Worm (Caenorhabditis elegans) whole organism, young adult: ENCODE results near the gene oac-20.
A peak's percentile ranks its signal among the peaks of the same experiment; 100 is the strongest.

Experiments
- B0336.3 ChIP-seq: fragments of 200-800 bp; sonication (Bioruptor generic); IDR thresholded peaks from 2 replicates; pipeline ENCODE4 v1.3.6; 2022; ENCODE audit warnings: missing genetic modification characterization, missing compliant biosample characterization
- C06A6.2 ChIP-seq: fragments of 200-800 bp; sonication (Bioruptor generic); conservative IDR thresholded peaks from 2 replicates; pipeline ENCODE4 v1.3.6; 2022; ENCODE audit warnings: missing genetic modification characterization, missing compliant biosample characterization
- D2030.7 ChIP-seq: fragments of 200-800 bp; sonication (Bioruptor generic); IDR thresholded peaks from 2 replicates; pipeline ENCODE4 v1.3.6; 2022; ENCODE audit warnings: missing genetic modification reagents, missing genetic modification characterization, missing compliant biosample characterization
- F10E7.11 ChIP-seq: sonication (generic microtip); optimal IDR thresholded peaks from 2 replicates; lab custom pipeline; 2017; ENCODE audit warnings: mild to moderate bottlenecking, missing genetic modification characterization, moderate library complexity, missing compliant biosample characterization
- F33H1.4 ChIP-seq: fragments of 200-800 bp; sonication (Bioruptor generic); IDR thresholded peaks from 2 replicates; pipeline ENCODE4 v1.3.6; 2022; ENCODE audit warnings: missing genetic modification reagents, missing genetic modification characterization, missing compliant biosample characterization
- F39B2.1 ChIP-seq: fragments of 200-800 bp; sonication (Bioruptor generic); IDR thresholded peaks from 2 replicates; pipeline ENCODE4 v1.3.6; 2022; ENCODE audit warnings: missing genetic modification reagents, missing genetic modification characterization, missing compliant biosample characterization
- F49E8.2 ChIP-seq: sonication (generic microtip); optimal IDR thresholded peaks from 3 replicates; lab custom pipeline; 2017; ENCODE audit warnings: missing genetic modification characterization, mild to moderate bottlenecking, missing compliant biosample characterization, antibody characterized with exemption, moderate library complexity; ENCODE audit not compliant: insufficient read depth
- F52B5.7 ChIP-seq: sonication (generic microtip); optimal IDR thresholded peaks from 2 replicates; lab custom pipeline; 2016; ENCODE audit warnings: mild to moderate bottlenecking, missing genetic modification characterization, missing compliant biosample characterization
- F55B11.4 ChIP-seq: sonication (generic microtip); optimal IDR thresholded peaks from 2 replicates; lab custom pipeline; 2016; ENCODE audit warnings: missing compliant biosample characterization, missing genetic modification characterization, borderline replicate concordance; ENCODE audit not compliant: insufficient read depth
- F57C9.4 ChIP-seq: sonication (generic microtip); optimal IDR thresholded peaks from 2 replicates; lab custom pipeline; 2017; ENCODE audit warnings: mild to moderate bottlenecking, missing genetic modification characterization, missing compliant biosample characterization
- Y56A3A.18 ChIP-seq: fragments of 200-800 bp; sonication (Bioruptor generic); IDR thresholded peaks from 2 replicates; pipeline ENCODE4 v1.3.6; 2022; ENCODE audit warnings: missing genetic modification reagents, missing genetic modification characterization, missing compliant biosample characterization
- Y67H2A.10 ChIP-seq: fragments of 200-800 bp; sonication (Bioruptor generic); conservative IDR thresholded peaks from 2 replicates; pipeline ENCODE4 v1.3.6; 2022; ENCODE audit warnings: missing genetic modification reagents, missing genetic modification characterization, missing compliant biosample characterization
- ZK185.1 ChIP-seq: sonication (generic microtip); optimal IDR thresholded peaks from 2 replicates; lab custom pipeline; 2016; ENCODE audit warnings: mild to moderate bottlenecking, missing genetic modification characterization, missing compliant biosample characterization; ENCODE audit not compliant: poor library complexity, severe bottlenecking
- aptf-3 ChIP-seq: fragments of 200-800 bp; sonication (Bioruptor generic); IDR thresholded peaks from 2 replicates; pipeline ENCODE4 v1.3.6; 2022; ENCODE audit warnings: missing genetic modification characterization, missing compliant biosample characterization
- attf-3 ChIP-seq: fragments of 200-800 bp; sonication (Bioruptor generic); conservative IDR thresholded peaks from 2 replicates; pipeline ENCODE4 v1.3.6; 2022; ENCODE audit warnings: missing genetic modification reagents, missing genetic modification characterization, missing compliant biosample characterization
- ceh-27 ChIP-seq: fragments of 200-800 bp; sonication (Bioruptor generic); optimal IDR thresholded peaks from 2 replicates; lab custom pipeline; 2018; ENCODE audit warnings: mild to moderate bottlenecking, missing genetic modification characterization, moderate library complexity, missing compliant biosample characterization
- ceh-58 ChIP-seq: fragments of 200-800 bp; sonication (Bioruptor generic); IDR thresholded peaks from 2 replicates; pipeline ENCODE4 v1.3.6; 2022; ENCODE audit warnings: missing genetic modification characterization, missing compliant biosample characterization
- ceh-79 ChIP-seq: sonication (generic microtip); optimal IDR thresholded peaks from 2 replicates; lab custom pipeline; 2017; ENCODE audit warnings: mild to moderate bottlenecking, missing genetic modification characterization, missing compliant biosample characterization
- dox-1 ChIP-seq: fragments of 200-800 bp; sonication (Bioruptor generic); IDR thresholded peaks from 2 replicates; pipeline ENCODE4 v1.3.6; 2022; ENCODE audit warnings: missing genetic modification reagents, missing genetic modification characterization, missing compliant biosample characterization
- dpl-1 ChIP-seq: fragments of 150-350 bp; optimal IDR thresholded peaks from 2 replicates; lab custom pipeline; 2014; ENCODE audit warnings: missing biosample characterization, missing genetic modification reagents, missing genetic modification characterization
- efl-1 ChIP-seq: fragments of 150-350 bp; optimal IDR thresholded peaks from 2 replicates; lab custom pipeline; 2014; ENCODE audit warnings: missing biosample characterization, missing genetic modification reagents, missing genetic modification characterization
- egl-44 ChIP-seq: fragments of 200-800 bp; sonication (Bioruptor generic); IDR thresholded peaks from 2 replicates; pipeline ENCODE4 v1.3.6; 2022; ENCODE audit warnings: missing genetic modification reagents, missing genetic modification characterization, missing compliant biosample characterization
- egrh-3 ChIP-seq: fragments of 200-800 bp; sonication (Bioruptor generic); IDR thresholded peaks from 2 replicates; pipeline ENCODE4 v1.3.6; 2022; ENCODE audit warnings: missing genetic modification reagents, missing genetic modification characterization, missing compliant biosample characterization
- ekl-4 ChIP-seq: fragments of 200-800 bp; sonication (Bioruptor generic); IDR thresholded peaks from 2 replicates; pipeline ENCODE4 v1.3.6; 2022; ENCODE audit warnings: missing genetic modification reagents, missing genetic modification characterization, missing compliant biosample characterization
- fkh-3 ChIP-seq: sonication (generic microtip); optimal IDR thresholded peaks from 2 replicates; lab custom pipeline; 2016; ENCODE audit warnings: mild to moderate bottlenecking, missing genetic modification characterization, missing compliant biosample characterization
- him-1 ChIP-seq: sonication (generic microtip); optimal IDR thresholded peaks from 2 replicates; lab custom pipeline; 2016; ENCODE audit warnings: missing genotype, missing genetic modification reagents, missing genetic modification characterization, missing compliant biosample characterization
- hmg-1.2 ChIP-seq: fragments of 200-800 bp; sonication (Bioruptor generic); IDR thresholded peaks from 2 replicates; pipeline ENCODE4 v1.3.6; 2022; ENCODE audit warnings: missing genetic modification reagents, missing genetic modification characterization, missing compliant biosample characterization
- lin-54 ChIP-seq: fragments of 200-800 bp; sonication (Bioruptor generic); optimal IDR thresholded peaks from 2 replicates; lab custom pipeline; 2018; ENCODE audit warnings: mild to moderate bottlenecking, missing genetic modification characterization, missing compliant biosample characterization
- lsl-1 ChIP-seq: fragments of 200-800 bp; sonication (Bioruptor generic); optimal IDR thresholded peaks from 2 replicates; lab custom pipeline; 2018; ENCODE audit warnings: mild to moderate bottlenecking, missing genetic modification characterization, moderate library complexity, missing compliant biosample characterization
- madf-10 ChIP-seq: sonication (generic microtip); optimal IDR thresholded peaks from 2 replicates; lab custom pipeline; 2016; ENCODE audit warnings: mild to moderate bottlenecking, missing genetic modification characterization, missing compliant biosample characterization
- madf-3 ChIP-seq: fragments of 200-800 bp; sonication (Bioruptor generic); IDR thresholded peaks from 2 replicates; pipeline ENCODE4 v1.3.6; 2022; ENCODE audit warnings: missing genetic modification reagents, missing genetic modification characterization, missing compliant biosample characterization
- madf-8 ChIP-seq: fragments of 200-800 bp; sonication (Bioruptor generic); conservative IDR thresholded peaks from 2 replicates; pipeline ENCODE4 v1.3.6; 2022; ENCODE audit warnings: missing genetic modification reagents, missing genetic modification characterization, missing compliant biosample characterization
- nhr-120 ChIP-seq: fragments of 200-800 bp; sonication (Bioruptor generic); IDR thresholded peaks from 2 replicates; pipeline ENCODE4 v1.3.6; 2022; ENCODE audit warnings: missing genetic modification characterization, missing compliant biosample characterization
- rec-8 ChIP-seq, 2 experiments: sonication (generic microtip); optimal IDR thresholded peaks; 2 replicates each; lab custom pipeline; 2016; ENCODE audit warnings: mild to moderate bottlenecking in 2 of 2, missing genetic modification characterization in 2 of 2, missing genetic modification reagents in 2 of 2, missing genotype in 2 of 2, missing biosample characterization in 1 of 2, missing compliant biosample characterization in 1 of 2, moderate library complexity in 1 of 2
- sea-2 ChIP-seq: fragments of 200-800 bp; sonication (Bioruptor generic); IDR thresholded peaks from 2 replicates; pipeline ENCODE4 v1.3.6; 2022; ENCODE audit warnings: missing genetic modification characterization, missing compliant biosample characterization
- snpc-1.1 ChIP-seq: sonication (generic microtip); optimal IDR thresholded peaks from 2 replicates; lab custom pipeline; 2017; ENCODE audit warnings: missing genetic modification characterization, mild to moderate bottlenecking, missing compliant biosample characterization, antibody characterized with exemption, moderate library complexity, missing genotype, missing genetic modification reagents; ENCODE audit not compliant: insufficient read depth
- snpc-4 ChIP-seq, 5 experiments: fragments of 150-350 bp in 1 of 5; sonication (generic microtip) in 4 of 5; optimal IDR thresholded peaks; 2 replicates each; lab custom pipeline; 2014 to 2018; ENCODE audit warnings: missing genetic modification characterization in 5 of 5, missing biosample characterization in 3 of 5, antibody characterized with exemption in 2 of 5, mild to moderate bottlenecking in 2 of 5, missing compliant biosample characterization in 2 of 5, missing genotype in 2 of 5, moderate library complexity in 2 of 5, missing genetic modification reagents in 1 of 5
- tbx-9 ChIP-seq: sonication (generic microtip); optimal IDR thresholded peaks from 2 replicates; lab custom pipeline; 2016; ENCODE audit warnings: borderline replicate concordance, missing genetic modification characterization, inconsistent platforms, missing compliant biosample characterization
- unc-130 ChIP-seq: sonication (generic microtip); optimal IDR thresholded peaks from 2 replicates; lab custom pipeline; 2016; ENCODE audit warnings: missing genetic modification reagents, missing genetic modification characterization, missing compliant biosample characterization
- unc-62 ChIP-seq: fragments of 150-350 bp; optimal IDR thresholded peaks from 2 replicates; lab custom pipeline; 2014; ENCODE audit warnings: missing biosample characterization, missing genetic modification reagents, missing genetic modification characterization
- xnd-1 ChIP-seq: sonication (generic microtip); optimal IDR thresholded peaks from 2 replicates; lab custom pipeline; 2016; ENCODE audit warnings: missing genotype, missing genetic modification reagents, missing genetic modification characterization, missing compliant biosample characterization
- zfh-2 ChIP-seq: fragments of 200-800 bp; sonication (Bioruptor generic); conservative IDR thresholded peaks from 2 replicates; pipeline ENCODE4 v1.3.6; 2022; ENCODE audit warnings: missing genetic modification reagents, missing genetic modification characterization, missing compliant biosample characterization
- ztf-22 ChIP-seq: fragments of 200-800 bp; sonication (Bioruptor generic); optimal IDR thresholded peaks from 2 replicates; lab custom pipeline; 2018; ENCODE audit warnings: mild to moderate bottlenecking, missing genetic modification characterization, moderate library complexity, missing compliant biosample characterization
- ztf-26 ChIP-seq: sonication (generic microtip); optimal IDR thresholded peaks from 2 replicates; lab custom pipeline; 2017; ENCODE audit warnings: missing genetic modification characterization, missing compliant biosample characterization

oac-20 gene

ce11 chrV:16022600-16022999 is 44.1 kb downstream of the oac-20 start:
- TF ChIP-seq nhr-120 (no peak), efl-1 (GFP tag; lab: Kevin White, UChicago) (peak; percentile 59), F57C9.4 (no peak), snpc-1.1 (no peak), ztf-26 (tag; lab: Kevin White, UChicago) (no peak), dpl-1 (peak; percentile 59), ZK185.1 (tag; lab: Kevin White, UChicago) (peak; percentile 47), rec-8 (tag; optimal IDR thresholded peaks at IDR 0.05; lab: Kevin White, UChicago) (no peak), F55B11.4 (no peak), lin-54 (GFP tag; lab: Kevin White, UChicago) (peak; percentile 90), dox-1 (GFP tag; lab: Robert Waterston, UW) (0 out of 2 replicates have a peak, but pooled peaks have one; percentile 26), unc-130 (GFP tag; lab: Kevin White, UChicago) (no peak), lsl-1 (GFP tag; lab: Kevin White, UChicago) (peak; percentile 16), egl-44 (GFP tag; lab: Robert Waterston, UW) (0 out of 2 replicates have a peak, but pooled peaks have one; percentile 25), C06A6.2 (no peak), attf-3 (GFP tag; lab: Robert Waterston, UW) (no peak), madf-3 (GFP tag; lab: Robert Waterston, UW) (no peak), ceh-27 (GFP tag; lab: Kevin White, UChicago) (peak; percentile 62), egrh-3 (no peak)

ce11 chrV:16023051-16023450 is 44.5 kb downstream of the oac-20 start, which contains the start of gene cwc-15:
Gene cwc-15, plus strand, starts transcription at chrV:16023351.
- TF ChIP-seq unc-62 (GFP tag; lab: Kevin White, UChicago) = no peak
- no peak for TF ChIP-seq F10E7.11 (tag; lab: Kevin White, UChicago)
- TF ChIP-seq hmg-1.2 (GFP tag; lab: Robert Waterston, UW) = no peak
- no peak for TF ChIP-seq sea-2 (GFP tag; lab: Robert Waterston, UW)
- TF ChIP-seq ztf-22 (GFP tag; lab: Kevin White, UChicago) = no peak
- TF ChIP-seq aptf-3 (GFP tag; lab: Robert Waterston, UW) = no peak
- no peak for TF ChIP-seq Y67H2A.10
- TF ChIP-seq C06A6.2 = no peak
- no peak for TF ChIP-seq him-1 (tag; lab: Kevin White, UChicago)
- no peak for TF ChIP-seq F52B5.7 (tag; lab: Kevin White, UChicago)
- TF ChIP-seq Y56A3A.18 (GFP tag; lab: Robert Waterston, UW) = no peak
- no peak for TF ChIP-seq dpl-1
- no peak for TF ChIP-seq snpc-1.1
- TF ChIP-seq B0336.3 (GFP tag; lab: Robert Waterston, UW) = no peak
- no peak for TF ChIP-seq fkh-3 (tag; lab: Kevin White, UChicago)
- no peak for TF ChIP-seq ceh-58
- TF ChIP-seq lin-54 (GFP tag; lab: Kevin White, UChicago) = no peak
- TF ChIP-seq madf-10 (tag; lab: Kevin White, UChicago) = no peak

DNA sequence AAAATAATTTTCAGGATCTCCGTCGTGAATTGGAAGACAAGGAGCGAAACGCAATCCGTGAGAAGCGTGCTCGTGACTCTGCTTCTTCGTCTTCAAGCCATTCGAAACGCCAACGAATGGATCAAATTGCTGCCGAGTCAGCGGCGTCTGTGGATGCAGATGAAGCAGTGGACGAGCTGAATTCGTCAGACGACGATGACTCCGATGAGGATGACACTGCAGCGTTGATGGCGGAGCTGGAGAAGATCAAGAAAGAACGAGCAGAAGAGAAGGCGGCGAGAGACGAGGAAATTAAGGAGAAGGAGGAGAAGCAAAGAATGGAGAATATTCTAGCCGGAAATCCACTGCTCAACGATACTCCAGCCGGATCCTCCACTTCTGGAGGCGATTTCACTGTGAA is 45.0 kb downstream of the oac-20 start:
- peak; percentile 79 for TF ChIP-seq zfh-2 (GFP tag; lab: Robert Waterston, UW)
- no peak for TF ChIP-seq ceh-79 (tag; lab: Kevin White, UChicago)

- TF ChIP-seq xnd-1 (tag; lab: Kevin White, UChicago) = peak; percentile 79
- TF ChIP-seq dpl-1 = no peak
- peak; percentile 1 for TF ChIP-seq F49E8.2 (tag; lab: Kevin White, UChicago)
- TF ChIP-seq snpc-4 (GFP tag; optimal IDR thresholded peaks at IDR 0.05; lab: Kevin White, UChicago) = no peak
- TF ChIP-seq snpc-4 (tag; optimal IDR thresholded peaks at IDR 0.05; lab: Kevin White, UChicago) = peak in 2 of 4 experiments; percentile 24 to 35
- TF ChIP-seq madf-8 (GFP tag; lab: Robert Waterston, UW) = peak; percentile 38; the same call in 1 of the 2 replicates
- peak; percentile 56 for TF ChIP-seq D2030.7 (GFP tag; lab: Robert Waterston, UW)
- no peak for TF ChIP-seq ceh-58
- peak; percentile 88 for TF ChIP-seq lsl-1 (GFP tag; lab: Kevin White, UChicago)
- TF ChIP-seq tbx-9 = no peak
- peak; percentile 38 for TF ChIP-seq ceh-79 (tag; lab: Kevin White, UChicago)
- TF ChIP-seq ekl-4 (GFP tag; lab: Robert Waterston, UW) = peak; percentile 54; the same call in 1 of the 2 replicates
- peak; percentile 84 for TF ChIP-seq F33H1.4 (GFP tag; lab: Robert Waterston, UW)
- peak; percentile 12 for TF ChIP-seq him-1 (tag; lab: Kevin White, UChicago)
- TF ChIP-seq F39B2.1 = no peak
These were observed 45.8 kb downstream of the oac-20 start, which contains the start of gene T10C6.6 for ce11 chrV:16024300-16024699. Gene T10C6.6, plus strand, starts transcription at chrV:16024326.
